Worm (Caenorhabditis elegans) whole organism, L3 larva: ENCODE measurements around the gene sar-1.

Source experiments
- ama-1 ChIP-seq: fragments of 150-350 bp; optimal IDR thresholded peaks from 2 replicates; lab custom pipeline; 2018
- elt-2 ChIP-seq: sonication (generic microtip); optimal IDR thresholded peaks from 2 replicates; lab custom pipeline; 2016; ENCODE audit warnings: missing genetic modification reagents, mild to moderate bottlenecking, missing genetic modification characterization, missing compliant biosample characterization
- elt-3 ChIP-seq, 3 experiments: fragments of 150-350 bp in 1 of 3; sonication (generic microtip) in 2 of 3; optimal IDR thresholded peaks; 2 replicates in 2 of 3; 4 replicates in 1 of 3; lab custom pipeline; 2014 to 2017; ENCODE audit warnings: missing biosample characterization in 3 of 3, missing genetic modification characterization in 3 of 3
- fkh-10 ChIP-seq: sonication (generic microtip); optimal IDR thresholded peaks from 2 replicates; lab custom pipeline; 2017; ENCODE audit warnings: missing biosample characterization, missing genetic modification reagents, missing genetic modification characterization
- nhr-28 ChIP-seq: fragments of 150-350 bp; optimal IDR thresholded peaks from 2 replicates; lab custom pipeline; 2014; ENCODE audit warnings: missing biosample characterization, missing genetic modification characterization
- pha-4 ChIP-seq: fragments of 150-350 bp; optimal IDR thresholded peaks from 2 replicates; lab custom pipeline; 2014; ENCODE audit warnings: missing biosample characterization, missing genetic modification reagents, missing genetic modification characterization
- pqm-1 ChIP-seq: fragments of 150-350 bp; optimal IDR thresholded peaks from 2 replicates; lab custom pipeline; 2017; ENCODE audit warnings: missing biosample characterization, missing genetic modification characterization, inconsistent platforms
- zag-1 ChIP-seq: fragments of 150-350 bp; optimal IDR thresholded peaks from 2 replicates; lab custom pipeline; 2014; ENCODE audit warnings: missing biosample characterization, missing genetic modification characterization
- ztf-11 ChIP-seq: fragments of 150-350 bp; optimal IDR thresholded peaks from 2 replicates; lab custom pipeline; 2014; ENCODE audit warnings: missing biosample characterization, missing genetic modification characterization

ce11 chrIV:4536247-4536646 lies 23.1 kb upstream of the sar-1 start, which contains the start of gene ZK185.2:
- no peak for TF ChIP-seq ztf-11 (tag; lab: Kevin White, UChicago)
- no peak for TF ChIP-seq ama-1 (lab: Kevin White, UChicago)
- no peak for TF ChIP-seq nhr-28 (tag; lab: Kevin White, UChicago)
- TF ChIP-seq pqm-1 = no peak
- no peak for TF ChIP-seq pha-4 (tag; lab: Kevin White, UChicago)
- TF ChIP-seq elt-2 (tag; lab: Kevin White, UChicago) = no peak
- no peak for TF ChIP-seq elt-3 (tag; optimal IDR thresholded peaks at IDR 0.05; lab: Kevin White, UChicago)
- TF ChIP-seq fkh-10 (GFP tag; lab: Kevin White, UChicago) = no peak
- TF ChIP-seq zag-1 = no peak
